Fruit fly (Drosophila melanogaster): ENCODE results near the gene Madm.

Madm gene

dm6 chr3R:5736305-5736869, 5.9 kb upstream of the Madm start, which contains the start of the genes CG2100 and CG1236 (continued):
- TF ChIP-seq Xrp1 (GFP tag; IDR thresholded peaks at IDR 0.05) (peak; percentile 83), Mad (GFP tag; optimal IDR thresholded peaks at IDR 0.05) (peak; percentile 23), E2f1 (GFP tag; IDR thresholded peaks at IDR 0.05) (peak; percentile 81), CG13296 (GFP tag; optimal IDR thresholded peaks at IDR 0.05) (peak; percentile 82), gce (GFP tag; IDR thresholded peaks at IDR 0.05) (0 out of 3 replicates have a peak, but pooled peaks have one; percentile 33), dysf (GFP tag; IDR thresholded peaks at IDR 0.05) (peak; percentile 87), CG17186 (GFP tag; optimal IDR thresholded peaks at IDR 0.05) (peak; percentile 2), Nf-YB (GFP tag; optimal IDR thresholded peaks at IDR 0.05) (peak; percentile 72), fu2 (GFP tag; optimal IDR thresholded peaks at IDR 0.05) (no peak), Tbp (GFP tag; optimal IDR thresholded peaks at IDR 0.05) (no peak), sisA (GFP tag; IDR thresholded peaks at IDR 0.05) (peak; percentile 76), ssp (GFP tag; IDR thresholded peaks at IDR 0.05) (peak; percentile 71), CG3726 (GFP tag; IDR thresholded peaks at IDR 0.05) (peak; percentile 73; the same call in 2 of the 3 replicates), B-H2 (GFP tag; optimal IDR thresholded peaks at IDR 0.05) (peak; percentile 32), Myb (GFP tag; optimal IDR thresholded peaks at IDR 0.05) (peak; percentile 32), CG10654 (GFP tag; optimal IDR thresholded peaks at IDR 0.05) (peak; percentile 81), Optix (GFP tag; IDR thresholded peaks at IDR 0.05) (peak; percentile 26; the same call in 1 of the 3 replicates), CG31365 (tag; optimal IDR thresholded peaks at IDR 0.05) (no peak), CG1602 (GFP tag; optimal IDR thresholded peaks at IDR 0.05) (peak; percentile 87), Ada2b (GFP tag; IDR thresholded peaks at IDR 0.05) (peak; percentile 70), z (GFP tag; IDR thresholded peaks at IDR 0.05) (no peak), CG34224 (GFP tag; IDR thresholded peaks at IDR 0.05; ENCODE audit: partially characterized antibody) (no peak), CG11456 (GFP tag; IDR thresholded peaks at IDR 0.05) (peak; percentile 81), Eip74EF (GFP tag; optimal IDR thresholded peaks at IDR 0.05) (peak in 1 of 2 experiments; percentile 83), slou (GFP tag; optimal IDR thresholded peaks at IDR 0.05) (peak; percentile 40), chn (GFP tag; optimal IDR thresholded peaks at IDR 0.05) (peak; percentile 50), ac (GFP tag; optimal IDR thresholded peaks at IDR 0.05) (peak; percentile 60), CG10366 (GFP tag; IDR thresholded peaks at IDR 0.05) (peak; percentile 75), twi (tag; optimal IDR thresholded peaks at IDR 0.05) (peak; percentile 78), rib (GFP tag; IDR thresholded peaks at IDR 0.05) (no peak), CG12104 (GFP tag; optimal IDR thresholded peaks at IDR 0.05) (peak; percentile 71), Ets97D (GFP tag; optimal IDR thresholded peaks at IDR 0.05) (peak; percentile 24), scrt (GFP tag; optimal IDR thresholded peaks at IDR 0.05) (peak; percentile 93), CoRest (tag; optimal IDR thresholded peaks at IDR 0.05) (peak; percentile 93), wor (GFP tag; IDR thresholded peaks at IDR 0.05) (peak; percentile 54; the same call in 1 of the 2 replicates), Sry-β (GFP tag; optimal IDR thresholded peaks at IDR 0.05) (peak; percentile 29), CG15269 (tag; optimal IDR thresholded peaks at IDR 0.05) (peak; percentile 88), schlank (tag; optimal IDR thresholded peaks at IDR 0.05) (no peak), abd-A (tag; optimal IDR thresholded peaks at IDR 0.05) (no peak), dati (GFP tag; IDR thresholded peaks at IDR 0.05) (no peak), CG7372 (GFP tag; IDR thresholded peaks at IDR 0.05) (peak; percentile 68; the same call in 1 of the 2 replicates), CG3995 (GFP tag; optimal IDR thresholded peaks at IDR 0.05) (peak; percentile 45), CG6254 (GFP tag; optimal IDR thresholded peaks at IDR 0.05) (peak; percentile 77), CG4707 (GFP tag; optimal IDR thresholded peaks at IDR 0.05) (peak; percentile 31), gcm2 (GFP tag; optimal IDR thresholded peaks at IDR 0.05) (peak; percentile 13), cg (GFP tag; optimal IDR thresholded peaks at IDR 0.05) (no peak), CG18262 (tag; optimal IDR thresholded peaks at IDR 0.05) (peak; percentile 94), ham (GFP tag; IDR thresholded peaks at IDR 0.05) (no peak), ci (GFP tag; IDR thresholded peaks at IDR 0.05) (no peak; the same call in 2 of the 3 replicates), CG17361 (GFP tag; IDR thresholded peaks at IDR 0.05) (peak; percentile 97), D19A (tag; optimal IDR thresholded peaks at IDR 0.05) (peak; percentile 86)

Data from whole organism, embryonic.